Worm (Caenorhabditis elegans) whole organism, L4 larva: ENCODE data around the gene srx-137.

Experiments
- aly-2 ChIP-seq: sonication (generic microtip); optimal IDR thresholded peaks from 2 replicates; lab custom pipeline; 2018; ENCODE audit warnings: missing biosample characterization, missing genetic modification characterization
- ama-1 ChIP-seq: fragments of 150-350 bp; optimal IDR thresholded peaks from 2 replicates; lab custom pipeline; 2014; ENCODE audit warnings: inconsistent platforms, mixed read lengths
- ceh-28 ChIP-seq: fragments of 150-350 bp; optimal IDR thresholded peaks from 2 replicates; lab custom pipeline; 2014; ENCODE audit warnings: missing biosample characterization, missing genetic modification reagents, missing genetic modification characterization
- ceh-44 ChIP-seq: fragments of 200-800 bp; sonication (Bioruptor generic); IDR thresholded peaks from 2 replicates; pipeline ENCODE4 v1.3.6; 2022; ENCODE audit warnings: missing genetic modification reagents, missing genetic modification characterization, missing compliant biosample characterization
- ceh-62 ChIP-seq: sonication (generic microtip); optimal IDR thresholded peaks from 2 replicates; lab custom pipeline; 2017; ENCODE audit warnings: missing biosample characterization, missing genetic modification characterization
- ceh-82 ChIP-seq: sonication (generic microtip); optimal IDR thresholded peaks from 2 replicates; lab custom pipeline; 2017; ENCODE audit warnings: missing biosample characterization, missing genetic modification characterization
- dmd-9 ChIP-seq: fragments of 200-800 bp; sonication (Bioruptor generic); IDR thresholded peaks from 2 replicates; pipeline ENCODE4 v1.3.6; 2022; ENCODE audit warnings: missing genetic modification reagents, missing genetic modification characterization, missing compliant biosample characterization
- dve-1 ChIP-seq: sonication (generic microtip); optimal IDR thresholded peaks from 2 replicates; lab custom pipeline; 2017; ENCODE audit warnings: antibody characterized with exemption, mild to moderate bottlenecking, missing genetic modification characterization, missing compliant biosample characterization; ENCODE audit not compliant: insufficient read depth
- fos-1 ChIP-seq: fragments of 150-350 bp; optimal IDR thresholded peaks from 2 replicates; lab custom pipeline; 2014; ENCODE audit warnings: missing biosample characterization, missing genetic modification characterization
- hlh-30 ChIP-seq: sonication (generic microtip); optimal IDR thresholded peaks from 2 replicates; lab custom pipeline; 2017; ENCODE audit warnings: antibody characterized with exemption, mild to moderate bottlenecking, missing genetic modification characterization, missing compliant biosample characterization; ENCODE audit not compliant: insufficient read depth
- lin-29 ChIP-seq: fragments of 200-800 bp; sonication (Bioruptor generic); IDR thresholded peaks from 2 replicates; pipeline ENCODE4 v1.3.6; 2022; ENCODE audit warnings: missing genetic modification reagents, missing genetic modification characterization, missing compliant biosample characterization
- nhr-76 ChIP-seq: fragments of 150-350 bp; optimal IDR thresholded peaks from 2 replicates; lab custom pipeline; 2014; ENCODE audit warnings: missing biosample characterization, missing genetic modification characterization
- vab-7 ChIP-seq: fragments of 200-800 bp; sonication (Bioruptor generic); IDR thresholded peaks from 2 replicates; pipeline ENCODE4 v1.3.6; 2022; ENCODE audit warnings: missing genetic modification reagents, missing genetic modification characterization, missing compliant biosample characterization
- zag-1 ChIP-seq: fragments of 150-350 bp; optimal IDR thresholded peaks from 2 replicates; lab custom pipeline; 2014; ENCODE audit warnings: missing biosample characterization, missing genetic modification characterization

DNA sequence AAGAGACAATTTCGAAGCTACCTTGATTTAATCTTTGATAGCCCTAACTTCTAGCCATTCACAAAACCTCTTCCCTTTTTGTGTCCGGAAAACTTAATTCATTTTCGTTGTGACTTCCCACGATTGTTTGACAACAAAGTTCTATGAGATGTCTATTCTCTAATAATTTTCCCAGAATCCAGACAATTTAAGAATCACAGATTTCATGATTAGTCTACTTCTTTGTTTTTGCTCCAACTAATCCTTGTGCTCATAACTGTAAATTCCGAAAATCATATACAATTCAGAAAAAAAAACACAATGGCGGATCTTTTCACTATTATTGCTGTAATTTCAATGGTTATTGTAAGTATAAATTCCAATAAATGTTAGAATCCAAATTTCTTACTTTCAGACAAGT, at the start of gene srx-137:
- TF ChIP-seq ceh-62 (tag; lab: Kevin White, UChicago), result no peak
- no peak for TF ChIP-seq zag-1 (tag; lab: Kevin White, UChicago)
- TF ChIP-seq dmd-9 (GFP tag; lab: Robert Waterston, UW), result no peak
- no peak for TF ChIP-seq fos-1 (tag; lab: Kevin White, UChicago)
- TF ChIP-seq aly-2 (tag; lab: Kevin White, UChicago), result no peak
- no peak for TF ChIP-seq ama-1 (lab: Kevin White, UChicago)
- TF ChIP-seq ceh-44 (GFP tag; lab: Robert Waterston, UW), result no peak
- no peak for TF ChIP-seq ceh-28 (tag; lab: Kevin White, UChicago)
- no peak for TF ChIP-seq nhr-76 (tag; lab: Kevin White, UChicago)
- no peak for TF ChIP-seq ceh-82 (tag; lab: Kevin White, UChicago)
- TF ChIP-seq dve-1, result no peak
- no peak for TF ChIP-seq vab-7 (GFP tag; lab: Robert Waterston, UW)
- TF ChIP-seq hlh-30 (tag; lab: Kevin White, UChicago), result no peak
- TF ChIP-seq lin-29 (GFP tag; lab: Robert Waterston, UW), result no peak
